Worm (Caenorhabditis elegans) whole organism, L4 larva: ENCODE results near the gene glr-2.
A peak's percentile ranks its signal among the peaks of the same experiment; 100 is the strongest.

Source experiments
- D1046.2 ChIP-seq: fragments of 200-800 bp; sonication (Bioruptor generic); IDR thresholded peaks from 2 replicates; pipeline ENCODE4 v1.3.6; 2022; ENCODE audit warnings: missing genetic modification characterization, missing compliant biosample characterization
- T20F7.1 ChIP-seq: fragments of 200-800 bp; sonication (Bioruptor generic); optimal IDR thresholded peaks from 2 replicates; lab custom pipeline; 2018; ENCODE audit warnings: mild to moderate bottlenecking, missing genetic modification characterization, missing compliant biosample characterization
- T26A8.4 ChIP-seq: fragments of 200-800 bp; sonication (Bioruptor generic); IDR thresholded peaks from 2 replicates; pipeline ENCODE4 v1.3.6; 2022; ENCODE audit warnings: missing genetic modification characterization, missing compliant biosample characterization
- Y105C5A.15 ChIP-seq: fragments of 200-800 bp; sonication (Bioruptor generic); IDR thresholded peaks from 2 replicates; pipeline ENCODE4 v1.3.6; 2022; ENCODE audit warnings: missing genetic modification characterization, missing compliant biosample characterization
- aha-1 ChIP-seq: fragments of 150-350 bp; peaks from one replicate; lab custom pipeline; 2014; ENCODE audit warnings: missing biosample characterization, missing genetic modification characterization
- ceh-62 ChIP-seq: sonication (generic microtip); optimal IDR thresholded peaks from 2 replicates; lab custom pipeline; 2017; ENCODE audit warnings: missing biosample characterization, missing genetic modification characterization
- ceh-82 ChIP-seq: sonication (generic microtip); optimal IDR thresholded peaks from 2 replicates; lab custom pipeline; 2017; ENCODE audit warnings: missing biosample characterization, missing genetic modification characterization
- ces-1 ChIP-seq: fragments of 150-350 bp; sonication (generic microtip); optimal IDR thresholded peaks from 4 replicates; lab custom pipeline; 2014; ENCODE audit warnings: missing biosample characterization, missing genetic modification reagents, missing genetic modification characterization
- egl-27 ChIP-seq: sonication (generic microtip); optimal IDR thresholded peaks from 3 replicates; lab custom pipeline; 2017; ENCODE audit warnings: missing biosample characterization, missing genetic modification reagents, missing genetic modification characterization
- lin-13 ChIP-seq: fragments of 150-350 bp; optimal IDR thresholded peaks from 2 replicates; lab custom pipeline; 2014; ENCODE audit warnings: missing biosample characterization, missing genetic modification reagents, missing genetic modification characterization
- lin-15B ChIP-seq: fragments of 150-350 bp; sonication (generic microtip); optimal IDR thresholded peaks from 3 replicates; lab custom pipeline; 2014; ENCODE audit warnings: missing biosample characterization, missing genetic modification characterization
- lin-29 ChIP-seq: fragments of 200-800 bp; sonication (Bioruptor generic); IDR thresholded peaks from 2 replicates; pipeline ENCODE4 v1.3.6; 2022; ENCODE audit warnings: missing genetic modification reagents, missing genetic modification characterization, missing compliant biosample characterization
- lsy-2 ChIP-seq, 2 experiments: fragments of 150-350 bp in 1 of 2; sonication (generic microtip) in 1 of 2; optimal IDR thresholded peaks; 2 replicates each; lab custom pipeline; 2014 to 2017; ENCODE audit warnings: missing biosample characterization in 2 of 2, missing genetic modification characterization in 2 of 2
- mdt-29 ChIP-seq: fragments of 200-800 bp; sonication (Bioruptor generic); IDR thresholded peaks from 2 replicates; pipeline ENCODE4 v1.3.6; 2022; ENCODE audit warnings: missing genetic modification reagents, missing genetic modification characterization, missing compliant biosample characterization
- mxl-2 ChIP-seq: fragments of 200-800 bp; sonication (Bioruptor generic); conservative IDR thresholded peaks from 2 replicates; pipeline ENCODE4 v1.3.6; 2022; ENCODE audit warnings: missing genetic modification reagents, missing genetic modification characterization, missing compliant biosample characterization
- mxl-3 ChIP-seq: fragments of 200-800 bp; sonication (Bioruptor generic); optimal IDR thresholded peaks from 2 replicates; lab custom pipeline; 2018; ENCODE audit warnings: mild to moderate bottlenecking, missing genetic modification characterization, missing compliant biosample characterization
- nhr-11 ChIP-seq: fragments of 150-350 bp; optimal IDR thresholded peaks from 2 replicates; lab custom pipeline; 2014; ENCODE audit warnings: missing biosample characterization, missing genetic modification characterization
- nhr-42 ChIP-seq: fragments of 200-800 bp; sonication (Bioruptor generic); IDR thresholded peaks from 2 replicates; pipeline ENCODE4 v1.3.6; 2022; ENCODE audit warnings: missing genetic modification characterization, missing compliant biosample characterization
- nhr-48 ChIP-seq: sonication (generic microtip); optimal IDR thresholded peaks from 2 replicates; lab custom pipeline; 2016; ENCODE audit warnings: mild to moderate bottlenecking, missing genetic modification characterization, missing compliant biosample characterization
- nhr-6 ChIP-seq: fragments of 150-350 bp; optimal IDR thresholded peaks from 2 replicates; lab custom pipeline; 2014; ENCODE audit warnings: missing biosample characterization, missing genetic modification characterization
- snpc-1.2 ChIP-seq: fragments of 200-800 bp; sonication (Bioruptor generic); IDR thresholded peaks from 2 replicates; pipeline ENCODE4 v1.3.6; 2022; ENCODE audit warnings: missing genetic modification reagents, missing genetic modification characterization, missing compliant biosample characterization
- zip-11 ChIP-seq: fragments of 200-800 bp; sonication (Bioruptor generic); IDR thresholded peaks from 2 replicates; pipeline ENCODE4 v1.3.6; 2022; ENCODE audit warnings: missing genetic modification characterization, missing compliant biosample characterization
- ztf-11 ChIP-seq: fragments of 150-350 bp; optimal IDR thresholded peaks from 2 replicates; lab custom pipeline; 2014; ENCODE audit warnings: missing biosample characterization, missing genetic modification characterization

Gene glr-2

ce11 chrIII:7096481-7096880 is 48.3 kb downstream of the glr-2 start:
- TF ChIP-seq lin-13 (GFP tag; lab: Kevin White, UChicago), result no peak
- peak; percentile 96 for TF ChIP-seq aha-1 (tag; lab: Kevin White, UChicago)

ce11 chrIII:7095156-7095555 is 49.6 kb downstream of the glr-2 start, which contains the start of gene nhr-9:
Gene nhr-9 (plus strand): TSS chrIII:7095462.
- no peak for TF ChIP-seq T26A8.4 (GFP tag; lab: Robert Waterston, UW)
- no peak for TF ChIP-seq T20F7.1 (GFP tag; lab: Kevin White, UChicago)
- no peak for TF ChIP-seq nhr-48
- no peak for TF ChIP-seq lsy-2 (tag; optimal IDR thresholded peaks at IDR 0.05; lab: Kevin White, UChicago)
- no peak for TF ChIP-seq ceh-62 (tag; lab: Kevin White, UChicago)
- TF ChIP-seq zip-11 (GFP tag; lab: Robert Waterston, UW), result no peak
- no peak for TF ChIP-seq ceh-82 (tag; lab: Kevin White, UChicago)
- no peak for TF ChIP-seq egl-27 (tag; lab: Kevin White, UChicago)
- no peak for TF ChIP-seq lin-15B (tag; lab: Kevin White, UChicago)
- no peak for TF ChIP-seq ztf-11 (tag; lab: Kevin White, UChicago)
- TF ChIP-seq mxl-3 (GFP tag; lab: Kevin White, UChicago), result no peak
- no peak for TF ChIP-seq mxl-2 (GFP tag; lab: Robert Waterston, UW)
- TF ChIP-seq snpc-1.2 (GFP tag; lab: Robert Waterston, UW), result no peak
- TF ChIP-seq Y105C5A.15 (GFP tag; lab: Robert Waterston, UW), result no peak
- no peak for TF ChIP-seq ces-1 (GFP tag; lab: Kevin White, UChicago)
- TF ChIP-seq lin-29 (GFP tag; lab: Robert Waterston, UW), result no peak

- TF ChIP-seq mdt-29 (GFP tag; lab: Robert Waterston, UW) (no peak), aha-1 (tag; lab: Kevin White, UChicago) (peak; percentile 57), nhr-6 (tag; lab: Kevin White, UChicago) (no peak), nhr-42 (GFP tag; lab: Robert Waterston, UW) (no peak)
Observed at ce11 chrIII:7091042-7091441, 53.7 kb downstream of the glr-2 start, which contains the start of gene ZK418.2. Gene ZK418.2 (plus strand): TSS chrIII:7091342.

- TF ChIP-seq nhr-11, result peak; percentile 13
- TF ChIP-seq D1046.2 (GFP tag; lab: Robert Waterston, UW), result no peak
Observed at ce11 chrIII:7090545-7090944, 54.2 kb downstream of the glr-2 start, which contains the start of gene ZK418.10. Gene ZK418.10 (minus strand): TSS chrIII:7090692.
